Worm (Caenorhabditis elegans) whole organism, L4 larva: ENCODE results near the gene gcy-29.

Experiments used
- D1046.2 ChIP-seq: fragments of 200-800 bp; sonication (Bioruptor generic); IDR thresholded peaks from 2 replicates; pipeline ENCODE4 v1.3.6; 2022; ENCODE audit warnings: missing genetic modification characterization, missing compliant biosample characterization
- F44E2.7 ChIP-seq: fragments of 200-800 bp; sonication (Bioruptor generic); IDR thresholded peaks from 2 replicates; pipeline ENCODE4 v2.1.2; 2022; ENCODE audit warnings: missing genetic modification characterization, missing compliant biosample characterization
- Y48G9A.11 ChIP-seq: fragments of 200-800 bp; sonication (Bioruptor generic); IDR thresholded peaks from 2 replicates; pipeline ENCODE4 v1.3.6; 2022; ENCODE audit warnings: missing genetic modification reagents, missing genetic modification characterization, missing compliant biosample characterization
- Y5F2A.4 ChIP-seq: fragments of 200-800 bp; sonication (Bioruptor generic); optimal IDR thresholded peaks from 2 replicates; lab custom pipeline; 2018; ENCODE audit warnings: mild to moderate bottlenecking, missing genetic modification characterization, missing compliant biosample characterization
- aha-1 ChIP-seq: fragments of 150-350 bp; peaks from one replicate; lab custom pipeline; 2014; ENCODE audit warnings: missing biosample characterization, missing genetic modification characterization
- ceh-28 ChIP-seq: fragments of 150-350 bp; optimal IDR thresholded peaks from 2 replicates; lab custom pipeline; 2014; ENCODE audit warnings: missing biosample characterization, missing genetic modification reagents, missing genetic modification characterization
- ceh-32 ChIP-seq: sonication (generic microtip); optimal IDR thresholded peaks from 2 replicates; lab custom pipeline; 2016; ENCODE audit warnings: mild to moderate bottlenecking, missing genetic modification characterization, missing compliant biosample characterization; ENCODE audit not compliant: poor library complexity
- daf-16 ChIP-seq, 3 experiments: sonication (generic microtip); optimal IDR thresholded peaks; 2 replicates each; lab custom pipeline; 2016 to 2017; ENCODE audit warnings: missing genetic modification characterization in 3 of 3, missing genetic modification reagents in 3 of 3, mild to moderate bottlenecking in 2 of 3, missing compliant biosample characterization in 2 of 3, missing biosample characterization in 1 of 3, moderate library complexity in 1 of 3
- dmd-8 ChIP-seq: fragments of 200-800 bp; sonication (Bioruptor generic); IDR thresholded peaks from 2 replicates; pipeline ENCODE4 v1.3.6; 2022; ENCODE audit warnings: missing genetic modification characterization, missing compliant biosample characterization
- dve-1 ChIP-seq: sonication (generic microtip); optimal IDR thresholded peaks from 2 replicates; lab custom pipeline; 2017; ENCODE audit warnings: antibody characterized with exemption, mild to moderate bottlenecking, missing genetic modification characterization, missing compliant biosample characterization; ENCODE audit not compliant: insufficient read depth
- fos-1 ChIP-seq: fragments of 150-350 bp; optimal IDR thresholded peaks from 2 replicates; lab custom pipeline; 2014; ENCODE audit warnings: missing biosample characterization, missing genetic modification characterization
- gei-8 ChIP-seq: fragments of 200-800 bp; sonication (Bioruptor generic); optimal IDR thresholded peaks from 2 replicates; lab custom pipeline; 2018; ENCODE audit warnings: mild to moderate bottlenecking, missing genetic modification characterization, missing compliant biosample characterization
- hmg-1.1 ChIP-seq: fragments of 200-800 bp; sonication (Bioruptor generic); IDR thresholded peaks from 2 replicates; pipeline ENCODE4 v1.3.6; 2022; ENCODE audit warnings: missing genetic modification reagents, missing genetic modification characterization, missing compliant biosample characterization
- jun-1 ChIP-seq: fragments of 150-350 bp; optimal IDR thresholded peaks from 2 replicates; lab custom pipeline; 2014; ENCODE audit warnings: missing biosample characterization, missing genetic modification reagents, missing genetic modification characterization
- lin-1 ChIP-seq: fragments of 200-800 bp; sonication (Bioruptor generic); IDR thresholded peaks from 2 replicates; pipeline ENCODE4 v1.3.6; 2022; ENCODE audit warnings: missing genetic modification reagents, missing genetic modification characterization, missing compliant biosample characterization
- lin-15B ChIP-seq: fragments of 150-350 bp; sonication (generic microtip); optimal IDR thresholded peaks from 3 replicates; lab custom pipeline; 2014; ENCODE audit warnings: missing biosample characterization, missing genetic modification characterization
- lin-39 ChIP-seq: fragments of 150-350 bp; optimal IDR thresholded peaks from 2 replicates; lab custom pipeline; 2014; ENCODE audit warnings: missing biosample characterization, missing genetic modification reagents, missing genetic modification characterization
- mes-2 ChIP-seq: sonication (generic microtip); optimal IDR thresholded peaks from 2 replicates; lab custom pipeline; 2016; ENCODE audit warnings: missing genotype, mild to moderate bottlenecking, missing genetic modification characterization, missing compliant biosample characterization; ENCODE audit not compliant: poor library complexity, severe bottlenecking
- nhr-102 ChIP-seq: sonication (generic microtip); optimal IDR thresholded peaks from 2 replicates; lab custom pipeline; 2016; ENCODE audit warnings: mild to moderate bottlenecking, missing genetic modification characterization, moderate library complexity, missing compliant biosample characterization
- nhr-28 ChIP-seq: fragments of 150-350 bp; optimal IDR thresholded peaks from 2 replicates; lab custom pipeline; 2014; ENCODE audit warnings: missing biosample characterization, missing genetic modification characterization
- nhr-41 ChIP-seq: fragments of 200-800 bp; sonication (Bioruptor generic); IDR thresholded peaks from 2 replicates; pipeline ENCODE4 v1.3.6; 2022; ENCODE audit warnings: missing genetic modification reagents, missing genetic modification characterization, missing compliant biosample characterization
- nhr-42 ChIP-seq: fragments of 200-800 bp; sonication (Bioruptor generic); IDR thresholded peaks from 2 replicates; pipeline ENCODE4 v1.3.6; 2022; ENCODE audit warnings: missing genetic modification characterization, missing compliant biosample characterization
- nhr-48 ChIP-seq: sonication (generic microtip); optimal IDR thresholded peaks from 2 replicates; lab custom pipeline; 2016; ENCODE audit warnings: mild to moderate bottlenecking, missing genetic modification characterization, missing compliant biosample characterization
- nhr-6 ChIP-seq: fragments of 150-350 bp; optimal IDR thresholded peaks from 2 replicates; lab custom pipeline; 2014; ENCODE audit warnings: missing biosample characterization, missing genetic modification characterization
- nhr-77 ChIP-seq: fragments of 150-350 bp; optimal IDR thresholded peaks from 2 replicates; lab custom pipeline; 2014; ENCODE audit warnings: missing biosample characterization, missing genetic modification characterization
- pha-4 ChIP-seq, 2 experiments: fragments of 150-350 bp in 1 of 2; fragments of 200-800 bp in 1 of 2; sonication (Bioruptor generic) in 1 of 2; IDR thresholded peaks in 1 of 2; optimal IDR thresholded peaks in 1 of 2; 2 replicates each; pipeline versions ENCODE4 v1.3.6 to Lab custom; 2014 to 2022; ENCODE audit warnings: missing genetic modification characterization in 2 of 2, missing genetic modification reagents in 2 of 2, missing biosample characterization in 1 of 2, missing compliant biosample characterization in 1 of 2
- php-3 ChIP-seq: fragments of 200-800 bp; sonication (Bioruptor generic); IDR thresholded peaks from 2 replicates; pipeline ENCODE4 v1.3.6; 2022; ENCODE audit warnings: missing genetic modification reagents, missing genetic modification characterization, missing compliant biosample characterization
- pqm-1 ChIP-seq: sonication (generic microtip); optimal IDR thresholded peaks from 2 replicates; lab custom pipeline; 2017; ENCODE audit warnings: missing biosample characterization, missing genetic modification characterization
- saeg-2 ChIP-seq: fragments of 200-800 bp; sonication (Bioruptor generic); IDR thresholded peaks from 2 replicates; pipeline ENCODE4 v1.3.6; 2022; ENCODE audit warnings: missing genetic modification reagents, missing genetic modification characterization, missing compliant biosample characterization
- spr-3 ChIP-seq: fragments of 200-800 bp; sonication (Bioruptor generic); optimal IDR thresholded peaks from 2 replicates; lab custom pipeline; 2018; ENCODE audit warnings: mild to moderate bottlenecking, missing genetic modification characterization, missing compliant biosample characterization
- tag-97 ChIP-seq: fragments of 200-800 bp; sonication (Bioruptor generic); IDR thresholded peaks from 2 replicates; pipeline ENCODE4 v1.3.6; 2022; ENCODE audit warnings: missing genetic modification characterization, missing compliant biosample characterization
- unc-62 ChIP-seq, 3 experiments: fragments of 150-350 bp in 1 of 3; sonication (generic microtip); optimal IDR thresholded peaks in 2 of 3; peaks in 1 of 3; 1 replicate in 1 of 3; 2 replicates in 2 of 3; lab custom pipeline; 2014 to 2017; ENCODE audit warnings: missing biosample characterization in 3 of 3, missing genetic modification characterization in 3 of 3, missing genetic modification reagents in 3 of 3, missing genotype in 1 of 3
- zfp-3 ChIP-seq: fragments of 200-800 bp; sonication (Bioruptor generic); conservative IDR thresholded peaks from 2 replicates; pipeline ENCODE4 v1.3.6; 2022; ENCODE audit warnings: missing genetic modification reagents, missing genetic modification characterization, missing compliant biosample characterization
- zip-11 ChIP-seq: fragments of 200-800 bp; sonication (Bioruptor generic); IDR thresholded peaks from 2 replicates; pipeline ENCODE4 v1.3.6; 2022; ENCODE audit warnings: missing genetic modification characterization, missing compliant biosample characterization

The gcy-29 gene

DNA sequence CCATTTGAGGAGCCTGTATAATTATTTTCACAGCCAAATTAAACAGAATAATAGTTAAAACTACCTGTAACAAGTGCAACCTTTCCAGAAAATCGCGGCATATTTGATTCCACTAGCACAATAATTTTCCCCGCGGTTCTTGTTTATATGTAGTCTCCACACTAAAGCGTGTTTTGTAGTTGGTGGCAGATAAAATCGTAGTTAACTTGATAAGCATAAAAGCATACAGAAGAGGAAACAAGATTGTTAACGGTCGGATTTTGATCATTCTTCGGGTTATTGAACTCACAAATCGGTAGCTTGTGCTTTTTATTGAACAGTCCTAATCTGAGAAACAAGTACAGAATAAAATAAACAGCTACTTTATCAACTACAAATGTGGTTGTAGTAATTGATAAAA is 38.8 kb upstream of the gcy-29 start, which contains the start of gene C01G12.5:
Gene C01G12.5 (minus strand): TSS at position 101 of the 400 bp plus-strand sequence.
- no peak for TF ChIP-seq tag-97 (GFP tag; lab: Robert Waterston, UW)
- no peak for TF ChIP-seq gei-8 (GFP tag; lab: Kevin White, UChicago)
- TF ChIP-seq fos-1 = no peak
- no peak for TF ChIP-seq dmd-8
- TF ChIP-seq hmg-1.1 (GFP tag; lab: Robert Waterston, UW) = no peak
- no peak for TF ChIP-seq nhr-41 (GFP tag; lab: Robert Waterston, UW)
- TF ChIP-seq nhr-48 = no peak
- no peak for TF ChIP-seq nhr-77 (tag; lab: Kevin White, UChicago)
- TF ChIP-seq aha-1 = peak; percentile 26
- TF ChIP-seq Y5F2A.4 (GFP tag; lab: Kevin White, UChicago) = no peak
- peak; percentile 24 for TF ChIP-seq nhr-28 (tag; lab: Kevin White, UChicago)

ce11 chrII:14582206-14582605 is 33.6 kb upstream of the gcy-29 start, which contains the start of gene C01G12.3:
Gene C01G12.3 (minus strand): TSS chrII:14582306.
- TF ChIP-seq unc-62 (GFP tag; optimal IDR thresholded peaks at IDR 0.05 in 1 of 2; lab: Kevin White, UChicago) (peak in 1 of 2 experiments; percentile 11), unc-62 (tag; optimal IDR thresholded peaks at IDR 0.05; lab: Kevin White, UChicago) (no peak), nhr-48 (no peak)

- TF ChIP-seq aha-1 (peak; percentile 42), mes-2 (tag; lab: Kevin White, UChicago) (no peak), unc-62 (GFP tag; optimal IDR thresholded peaks at IDR 0.05 in 1 of 2; lab: Kevin White, UChicago) (peak in 1 of 2 experiments; percentile 46), unc-62 (tag; optimal IDR thresholded peaks at IDR 0.05; lab: Kevin White, UChicago) (no peak)
- TF ChIP-seq, all 104 proteins: peak for 2
Measured at ce11 chrII:14580549-14580948, 32.0 kb upstream of the gcy-29 start, which contains the start of the genes nspb-8 and nspb-9. Gene nspb-8 (minus strand): TSS chrII:14580649. Gene nspb-9 (plus strand): TSS chrII:14580859.

ce11 chrII:14578716-14579115 is 30.1 kb upstream of the gcy-29 start, which contains the start of gene C01G12.9:
Gene C01G12.9 (plus strand): TSS chrII:14579016.
- TF ChIP-seq php-3 (GFP tag; lab: Robert Waterston, UW) (no peak), pha-4 (GFP tag; IDR thresholded peaks at IDR 0.05; lab: Robert Waterston, UW) (no peak), pha-4 (tag; optimal IDR thresholded peaks at IDR 0.05; lab: Kevin White, UChicago) (no peak), zip-11 (GFP tag; lab: Robert Waterston, UW) (no peak), ceh-28 (tag; lab: Kevin White, UChicago) (peak; percentile 70)

- no peak for TF ChIP-seq spr-3 (GFP tag; lab: Kevin White, UChicago)
- TF ChIP-seq aha-1 = peak; percentile 24
Measured at ce11 chrII:14578013-14578412, 29.4 kb upstream of the gcy-29 start, which contains the start of gene nspb-7. Gene nspb-7 (plus strand): TSS chrII:14578313.

DNA sequence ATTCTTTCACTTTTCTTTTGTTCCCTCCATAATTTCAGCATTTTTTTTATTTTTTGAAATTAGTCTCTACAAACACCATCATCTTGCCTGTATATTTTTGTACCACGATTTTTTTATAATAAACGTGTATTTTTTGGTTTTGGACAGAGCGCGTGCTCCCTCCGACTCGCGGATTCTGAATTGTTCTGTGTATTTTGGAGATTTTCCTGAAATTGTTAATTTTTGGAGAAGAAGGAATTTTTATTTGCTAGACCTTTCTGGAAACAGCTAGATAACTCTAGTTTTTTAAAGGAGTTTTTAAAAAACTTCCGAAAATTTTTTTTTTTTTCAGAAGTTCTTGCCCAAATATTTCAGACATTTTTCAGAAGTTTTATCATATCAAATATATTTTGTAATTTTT is 27.8 kb upstream of the gcy-29 start, which contains the start of gene C01G12.13:
Gene C01G12.13 (plus strand): TSS at position 301 of the 400 bp plus-strand sequence.
- TF ChIP-seq zfp-3 = no peak
- no peak for TF ChIP-seq lin-15B (tag; lab: Kevin White, UChicago)
- TF ChIP-seq pqm-1 (tag; lab: Kevin White, UChicago) = no peak
- no peak for TF ChIP-seq dve-1 (tag; lab: Kevin White, UChicago)
- TF ChIP-seq ceh-32 = no peak
- TF ChIP-seq nhr-102 (tag; lab: Kevin White, UChicago) = no peak
- no peak for TF ChIP-seq lin-39 (tag; lab: Kevin White, UChicago)
- no peak for TF ChIP-seq saeg-2 (GFP tag; lab: Robert Waterston, UW)
- no peak for TF ChIP-seq jun-1 (tag; lab: Kevin White, UChicago)
- no peak for TF ChIP-seq nhr-41 (GFP tag; lab: Robert Waterston, UW)
- no peak for TF ChIP-seq F44E2.7 (GFP tag; lab: Robert Waterston, UW)
- no peak for TF ChIP-seq D1046.2 (GFP tag; lab: Robert Waterston, UW)
- no peak for TF ChIP-seq lin-1
- TF ChIP-seq nhr-42 (GFP tag; lab: Robert Waterston, UW) = no peak
- no peak for TF ChIP-seq daf-16 (GFP tag; optimal IDR thresholded peaks at IDR 0.05; lab: Kevin White, UChicago)
- TF ChIP-seq daf-16 (tag; optimal IDR thresholded peaks at IDR 0.05; lab: Kevin White, UChicago) = no peak
- TF ChIP-seq Y48G9A.11 (GFP tag; lab: Robert Waterston, UW) = no peak
- TF ChIP-seq fos-1 = no peak
- no peak for TF ChIP-seq nhr-6 (tag; lab: Kevin White, UChicago)
